Fruit fly (Drosophila melanogaster): Measurements from ENCODE around the gene Flacc.

The Flacc gene

dm6 chrX:18928608-18929059, 35.2 kb upstream of the Flacc start (continued):
- TF ChIP-seq dmrt99B (tag; optimal IDR thresholded peaks at IDR 0.05) (peak; percentile 43), salm (tag; optimal IDR thresholded peaks at IDR 0.05) (no peak), CG3281 (GFP tag; optimal IDR thresholded peaks at IDR 0.05) (no peak), zen2 (GFP tag; IDR thresholded peaks at IDR 0.05; ENCODE audit: partially characterized antibody) (no peak), bbx (GFP tag; IDR thresholded peaks at IDR 0.05; ENCODE audit: partially characterized antibody) (no peak), Hmr (GFP tag; optimal IDR thresholded peaks at IDR 0.05) (no peak), CG14050 (GFP tag; IDR thresholded peaks at IDR 0.05) (no peak), CG18476 (GFP tag; optimal IDR thresholded peaks at IDR 0.05) (no peak), CG31388 (GFP tag; optimal IDR thresholded peaks at IDR 0.05) (no peak), lbe (GFP tag; optimal IDR thresholded peaks at IDR 0.05) (no peak), Ets97D (GFP tag; optimal IDR thresholded peaks at IDR 0.05) (no peak), crc (GFP tag; optimal IDR thresholded peaks at IDR 0.05) (no peak), CG5245 (GFP tag; optimal IDR thresholded peaks at IDR 0.05) (no peak), unc-4 (GFP tag; IDR thresholded peaks at IDR 0.05; ENCODE audit: partially characterized antibody) (no peak), Myb (GFP tag; optimal IDR thresholded peaks at IDR 0.05) (no peak), slbo (GFP tag; IDR thresholded peaks at IDR 0.05) (no peak), nmo (GFP tag; optimal IDR thresholded peaks at IDR 0.05) (peak; percentile 33), jumu (GFP tag; optimal IDR thresholded peaks at IDR 0.05) (no peak), CG1647 (GFP tag; optimal IDR thresholded peaks at IDR 0.05) (no peak), Oli (tag; optimal IDR thresholded peaks at IDR 0.05) (peak; percentile 30), CG1792 (GFP tag; optimal IDR thresholded peaks at IDR 0.05) (no peak), sisA (GFP tag; IDR thresholded peaks at IDR 0.05) (no peak), ranshi (GFP tag; IDR thresholded peaks at IDR 0.05) (no peak), Neu2 (GFP tag; optimal IDR thresholded peaks at IDR 0.05; ENCODE audit: borderline replicate concordance) (no peak), so (GFP tag; IDR thresholded peaks at IDR 0.05) (no peak), CG16813 (GFP tag; IDR thresholded peaks at IDR 0.05; ENCODE audit: partially characterized antibody) (no peak), CG9437 (GFP tag; optimal IDR thresholded peaks at IDR 0.05) (no peak), CG2199 (GFP tag; IDR thresholded peaks at IDR 0.05) (no peak), CG3995 (GFP tag; optimal IDR thresholded peaks at IDR 0.05) (no peak), dimm (GFP tag; IDR thresholded peaks at IDR 0.05) (no peak), CG2678 (tag; optimal IDR thresholded peaks at IDR 0.05) (peak; percentile 23), CG16815 (GFP tag; optimal IDR thresholded peaks at IDR 0.05) (no peak), GATAe (GFP tag; conservative IDR thresholded peaks at IDR 0.05) (no peak), unpg (GFP tag; optimal IDR thresholded peaks at IDR 0.05) (no peak), CG10543 (GFP tag; optimal IDR thresholded peaks at IDR 0.05) (no peak), CG30403 (GFP tag; optimal IDR thresholded peaks at IDR 0.05) (no peak), CG7987 (GFP tag; optimal IDR thresholded peaks at IDR 0.05) (no peak), CG34376 (GFP tag; optimal IDR thresholded peaks at IDR 0.05) (no peak), CG1024 (GFP tag; IDR thresholded peaks at IDR 0.05) (no peak), CG32767 (GFP tag; IDR thresholded peaks at IDR 0.05) (no peak), tgo (GFP tag; IDR thresholded peaks at IDR 0.05) (no peak), CG10321 (GFP tag; IDR thresholded peaks at IDR 0.05) (no peak), HLH3B (GFP tag; IDR thresholded peaks at IDR 0.05) (no peak), ase (GFP tag; IDR thresholded peaks at IDR 0.05) (no peak), CG18262 (tag; optimal IDR thresholded peaks at IDR 0.05) (peak; percentile 54), pum (GFP tag; optimal IDR thresholded peaks at IDR 0.05) (no peak), zf30C (GFP tag; optimal IDR thresholded peaks at IDR 0.05) (no peak), HHEX (GFP tag; optimal IDR thresholded peaks at IDR 0.05) (no peak), Bgb (GFP tag; IDR thresholded peaks at IDR 0.05; ENCODE audit: partially characterized antibody) (no peak), CG6791 (GFP tag; IDR thresholded peaks at IDR 0.05; ENCODE audit: partially characterized antibody) (no peak), CG2889 (GFP tag; IDR thresholded peaks at IDR 0.05) (no peak), disco-r (GFP tag; optimal IDR thresholded peaks at IDR 0.05) (no peak)
